Fruit fly (Drosophila melanogaster) whole organism, embryonic: ENCODE measurements around the gene CG2321.
A peak's percentile ranks its signal among the peaks of the same experiment; 100 is the strongest.

Experiments used
- C15 ChIP-seq: fragments of 200-800 bp; sonication (Bioruptor generic); IDR thresholded peaks from 3 replicates; pipeline ENCODE4 v1.3.6; 2022; ENCODE audit warnings: missing biosample characterization, missing genetic modification characterization
- CG14860 ChIP-seq: fragments of 200-800 bp; sonication (Bioruptor generic); IDR thresholded peaks from 3 replicates; pipeline ENCODE4 v1.3.6; 2022; ENCODE audit warnings: missing biosample characterization, missing genetic modification characterization; ENCODE audit not compliant: partially characterized antibody
- CHES-1-like ChIP-seq: fragments of 200-800 bp; sonication (Bioruptor generic); optimal IDR thresholded peaks from 2 replicates; lab custom pipeline; 2016; ENCODE audit warnings: missing biosample characterization, missing genetic modification characterization
- Drgx ChIP-seq: fragments of 200-800 bp; sonication (Bioruptor generic); IDR thresholded peaks from 2 replicates; pipeline ENCODE4 v1.3.6; 2022; ENCODE audit warnings: missing biosample characterization, missing genetic modification characterization
- HmgD ChIP-seq: fragments of 200-800 bp; sonication (Bioruptor generic); optimal IDR thresholded peaks from 3 replicates; lab custom pipeline; 2016; ENCODE audit warnings: missing biosample characterization, missing genetic modification characterization
- Sry-δ ChIP-seq: fragments of 200-800 bp; sonication (Bioruptor generic); optimal IDR thresholded peaks from 2 replicates; lab custom pipeline; 2016; ENCODE audit warnings: missing biosample characterization, missing genetic modification characterization
- dmrt99B ChIP-seq: fragments of 200-800 bp; sonication (Bioruptor generic); optimal IDR thresholded peaks from 2 replicates; lab custom pipeline; 2018; ENCODE audit warnings: missing biosample characterization, mild to moderate bottlenecking, missing genetic modification characterization, moderate library complexity
- lilli ChIP-seq: fragments of 200-800 bp; sonication (Bioruptor generic); optimal IDR thresholded peaks from 3 replicates; lab custom pipeline; 2016; ENCODE audit warnings: missing biosample characterization, missing genetic modification characterization
- shn ChIP-seq: fragments of 200-800 bp; sonication (Bioruptor generic); optimal IDR thresholded peaks from 3 replicates; lab custom pipeline; 2016; ENCODE audit warnings: missing biosample characterization, missing genetic modification characterization
- ttk ChIP-seq: fragments of 200-800 bp; sonication (Bioruptor generic); IDR thresholded peaks from 2 replicates; pipeline ENCODE4 v2.1.2; 2022; ENCODE audit warnings: missing biosample characterization, missing genetic modification characterization
- tup ChIP-seq: fragments of 200-800 bp; sonication (Bioruptor generic); optimal IDR thresholded peaks from 2 replicates; lab custom pipeline; 2016; ENCODE audit warnings: missing biosample characterization, mild to moderate bottlenecking, missing genetic modification characterization, moderate library complexity

Gene CG2321

dm6 chr3R:29457215-29457614 is 31.9 kb downstream of the CG2321 start (continued):
- no peak for TF ChIP-seq CG14860 (GFP tag; lab: Robert Waterston, UW)
- no peak for TF ChIP-seq ttk (GFP tag; lab: Robert Waterston, UW)
- no peak for TF ChIP-seq lilli (GFP tag; lab: Kevin White, UChicago)
- TF ChIP-seq shn = no peak
- no peak for TF ChIP-seq CHES-1-like (GFP tag; lab: Kevin White, UChicago)
- TF ChIP-seq Sry-δ (GFP tag; lab: Kevin White, UChicago) = peak; percentile 18

dm6 chr3R:29450333-29450732 is 38.7 kb downstream of the CG2321 start:
- no peak for TF ChIP-seq HmgD (GFP tag; lab: Kevin White, UChicago)
- no peak for TF ChIP-seq dmrt99B (tag; lab: Kevin White, UChicago)
- TF ChIP-seq tup (GFP tag; lab: Kevin White, UChicago) = no peak
- peak; percentile 52; the same call in 1 of the 2 replicates for TF ChIP-seq Drgx
- TF ChIP-seq C15 (GFP tag; lab: Robert Waterston, UW) = no peak
